Worm (Caenorhabditis elegans): ENCODE measurements around the gene sap-140.

sap-140 gene

ce11 chrIII:7530108-7530507, 30.6 kb downstream of the sap-140 start:
- peak; percentile 15 for TF ChIP-seq lin-14 (GFP tag; optimal IDR thresholded peaks at IDR 0.05)
- no peak for TF ChIP-seq fkh-4 (tag; optimal IDR thresholded peaks at IDR 0.05; ENCODE audit: borderline replicate concordance)

- TF ChIP-seq hlh-4 (tag; optimal IDR thresholded peaks at IDR 0.05), result no peak
- no peak for TF ChIP-seq nhr-19 (GFP tag; conservative IDR thresholded peaks at IDR 0.05)
- peak; percentile 20 for TF ChIP-seq blmp-1 (tag; optimal IDR thresholded peaks at IDR 0.05)
- TF ChIP-seq lin-14 (GFP tag; optimal IDR thresholded peaks at IDR 0.05), result peak; percentile 1
- peak; percentile 10 for TF ChIP-seq rnt-1 (tag; optimal IDR thresholded peaks at IDR 0.05)
- TF ChIP-seq irx-1 (tag; optimal IDR thresholded peaks at IDR 0.05), result no peak
- peak; percentile 43 for TF ChIP-seq tbx-2 (tag; optimal IDR thresholded peaks at IDR 0.05)
These were observed 31.3 kb downstream of the sap-140 start for ce11 chrIII:7530830-7531229.

ce11 chrIII:7531385-7531784, 31.8 kb downstream of the sap-140 start:
- no peak for TF ChIP-seq ama-1 (optimal IDR thresholded peaks at IDR 0.05)
- no peak for TF ChIP-seq swsn-7 (tag; optimal IDR thresholded peaks at IDR 0.05)
- no peak for TF ChIP-seq C34B4.2 (tag; optimal IDR thresholded peaks at IDR 0.05)
- no peak for TF ChIP-seq xbp-1 (tag; optimal IDR thresholded peaks at IDR 0.05)
- no peak for TF ChIP-seq nhr-237 (tag; optimal IDR thresholded peaks at IDR 0.05)
- TF ChIP-seq nhr-77 (tag; optimal IDR thresholded peaks at IDR 0.05), result no peak
- TF ChIP-seq unc-130 (tag; optimal IDR thresholded peaks at IDR 0.05), result no peak
- TF ChIP-seq tlp-1 (tag; optimal IDR thresholded peaks at IDR 0.05), result no peak
- TF ChIP-seq hlh-4 (tag; optimal IDR thresholded peaks at IDR 0.05), result no peak
- TF ChIP-seq ceh-63 (GFP tag; optimal IDR thresholded peaks at IDR 0.05), result no peak
- TF ChIP-seq ceh-8 (GFP tag; optimal IDR thresholded peaks at IDR 0.05), result no peak
- TF ChIP-seq efl-3 (GFP tag; optimal IDR thresholded peaks at IDR 0.05), result no peak
- no peak for TF ChIP-seq hlh-17 (GFP tag; optimal IDR thresholded peaks at IDR 0.05; ENCODE audit: borderline replicate concordance)

DNA sequence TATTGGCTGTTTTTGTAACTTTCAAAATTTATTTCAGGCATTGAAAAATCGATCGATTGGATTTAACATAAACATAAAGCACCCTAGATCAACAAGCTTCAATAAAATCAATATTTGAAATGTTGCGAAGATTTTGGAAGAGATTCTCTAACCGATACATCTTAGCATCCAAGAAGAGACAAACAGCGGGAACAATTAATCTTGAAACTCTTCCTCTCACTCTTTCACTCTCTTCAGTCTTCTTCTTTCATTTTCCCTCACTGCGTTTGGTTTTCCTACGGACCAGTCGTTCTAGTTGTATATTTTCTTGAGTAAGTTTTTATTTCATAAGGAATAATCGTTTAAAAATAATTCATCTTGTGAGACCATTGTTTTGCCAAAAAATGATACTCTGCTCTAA, 33.5 kb downstream of the sap-140 start:
- TF ChIP-seq nhr-20 (tag; optimal IDR thresholded peaks at IDR 0.05) (no peak), blmp-1 (tag; optimal IDR thresholded peaks at IDR 0.05) (peak; percentile 13), lsy-2 (tag; optimal IDR thresholded peaks at IDR 0.05) (peak in 1 of 2 experiments; percentile 8)

DNA sequence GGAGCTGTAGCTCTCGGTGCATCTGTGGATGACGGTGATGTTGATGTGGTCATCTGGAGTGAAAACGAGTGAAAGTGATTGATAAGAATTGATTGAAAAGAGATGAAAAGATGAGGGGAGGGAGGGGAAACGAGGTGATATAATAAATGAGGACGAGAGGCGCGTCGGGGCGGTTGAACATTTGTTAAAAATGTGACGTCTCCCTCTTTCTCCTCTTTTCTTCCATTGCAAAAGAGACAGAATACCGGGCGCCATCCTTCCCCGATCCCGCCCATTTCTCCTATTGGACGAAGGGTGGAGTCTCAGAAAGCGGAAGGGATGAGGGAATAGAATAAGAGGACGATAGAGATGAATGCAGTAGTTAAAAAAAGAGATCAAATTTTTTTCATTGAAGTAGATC, 35.1 kb downstream of the sap-140 start:
- TF ChIP-seq ceh-90 (tag; optimal IDR thresholded peaks at IDR 0.05) (no peak), lin-14 (GFP tag; optimal IDR thresholded peaks at IDR 0.05) (peak; percentile 85), xbp-1 (tag; optimal IDR thresholded peaks at IDR 0.05) (peak; percentile 34), nhr-85 (tag) (peak; percentile 89), fos-1 (tag; optimal IDR thresholded peaks at IDR 0.05) (no peak), blmp-1 (tag; optimal IDR thresholded peaks at IDR 0.05) (peak; percentile 89), mep-1 (tag; optimal IDR thresholded peaks at IDR 0.05) (peak; percentile 45), rnt-1 (tag; optimal IDR thresholded peaks at IDR 0.05) (peak; percentile 70), nhr-19 (GFP tag; conservative IDR thresholded peaks at IDR 0.05) (peak; percentile 51), nhr-71 (tag; optimal IDR thresholded peaks at IDR 0.05) (peak; percentile 76), ztf-11 (tag; optimal IDR thresholded peaks at IDR 0.05) (peak in 1 of 2 experiments; percentile 62), nhr-20 (tag; optimal IDR thresholded peaks at IDR 0.05) (peak; percentile 44), snu-23 (GFP tag; optimal IDR thresholded peaks at IDR 0.05) (peak; percentile 44), lsy-2 (tag; optimal IDR thresholded peaks at IDR 0.05) (peak; percentile 65 to 81), hpl-2 (GFP tag; optimal IDR thresholded peaks at IDR 0.05) (no peak), tbx-2 (tag; optimal IDR thresholded peaks at IDR 0.05) (peak; percentile 77), nhr-90 (tag; optimal IDR thresholded peaks at IDR 0.05; ENCODE audit: poor library complexity) (peak; percentile 16), ets-5 (GFP tag; IDR thresholded peaks at IDR 0.05) (no peak), unc-98 (GFP tag; IDR thresholded peaks at IDR 0.05) (no peak), swsn-7 (tag; optimal IDR thresholded peaks at IDR 0.05) (peak; percentile 31), sox-4 (tag; optimal IDR thresholded peaks at IDR 0.05) (no peak)

Measured in whole organism, L1 larva.